Worm (Caenorhabditis elegans): Measurements from ENCODE around the gene F45D3.1.

The F45D3.1 gene

ce11 chrV:12555872-12556271 is 29.0 kb downstream of the F45D3.1 start:
- TF ChIP-seq let-526 (GFP tag; IDR thresholded peaks at IDR 0.05) (no peak), Y95B8A.8 (GFP tag; IDR thresholded peaks at IDR 0.05) (0 out of 2 replicates have a peak, but pooled peaks have one; percentile 45)

ce11 chrV:12556904-12557303 is 30.0 kb downstream of the F45D3.1 start:
- TF ChIP-seq ztf-22 (GFP tag; optimal IDR thresholded peaks at IDR 0.05) (no peak), Y95B8A.8 (GFP tag; IDR thresholded peaks at IDR 0.05) (0 out of 2 replicates have a peak, but pooled peaks have one; percentile 16), dpff-1 (tag; optimal IDR thresholded peaks at IDR 0.05) (no peak), rec-8 (tag; optimal IDR thresholded peaks at IDR 0.05) (no peak), atf-7 (tag; optimal IDR thresholded peaks at IDR 0.05) (no peak), Y53G8AR.9 (GFP tag; conservative IDR thresholded peaks at IDR 0.05) (no peak)

ce11 chrV:12560328-12560782 is 33.5 kb downstream of the F45D3.1 start, which contains the start of gene sel-1:
TSS of gene sel-1 (plus strand) at chrV:12560732.
- no peak for TF ChIP-seq lag-1 (GFP tag; IDR thresholded peaks at IDR 0.05)
- TF ChIP-seq chd-7 (tag; optimal IDR thresholded peaks at IDR 0.05) = no peak
- TF ChIP-seq nhr-27 (tag; optimal IDR thresholded peaks at IDR 0.05) = no peak
- peak; percentile 10 for TF ChIP-seq xnd-1 (tag; optimal IDR thresholded peaks at IDR 0.05)
- TF ChIP-seq egl-18 (GFP tag; IDR thresholded peaks at IDR 0.05) = no peak
- TF ChIP-seq B0019.2 (GFP tag; conservative IDR thresholded peaks at IDR 0.05) = no peak
- no peak for TF ChIP-seq ztf-3 (GFP tag; optimal IDR thresholded peaks at IDR 0.05)
- no peak for TF ChIP-seq T07F8.4 (tag; optimal IDR thresholded peaks at IDR 0.05)
- TF ChIP-seq K12H6.12 (tag; optimal IDR thresholded peaks at IDR 0.05) = no peak
- peak; percentile 96 for TF ChIP-seq attf-3 (GFP tag; conservative IDR thresholded peaks at IDR 0.05)
- no peak for TF ChIP-seq akir-1 (GFP tag; optimal IDR thresholded peaks at IDR 0.05)
- no peak for TF ChIP-seq F52B5.7 (tag; optimal IDR thresholded peaks at IDR 0.05)
- TF ChIP-seq snpc-3.4 (tag; optimal IDR thresholded peaks at IDR 0.05) = no peak
- TF ChIP-seq lsl-1 (GFP tag; optimal IDR thresholded peaks at IDR 0.05) = peak; percentile 63
- no peak for TF ChIP-seq ztf-6 (GFP tag; IDR thresholded peaks at IDR 0.05)
- TF ChIP-seq aptf-2 (GFP tag; conservative IDR thresholded peaks at IDR 0.05) = no peak
- TF ChIP-seq K11D2.4 (GFP tag; IDR thresholded peaks at IDR 0.05) = no peak
- no peak for TF ChIP-seq egrh-3 (GFP tag; IDR thresholded peaks at IDR 0.05)
- TF ChIP-seq zim-3 (tag; optimal IDR thresholded peaks at IDR 0.05) = no peak
- TF ChIP-seq F57C9.4 (tag; optimal IDR thresholded peaks at IDR 0.05) = no peak
- 0 out of 2 replicates have a peak, but pooled peaks have one; percentile 13 for TF ChIP-seq madf-6 (GFP tag; IDR thresholded peaks at IDR 0.05)

ce11 chrV:12563187-12563586 is 36.3 kb downstream of the F45D3.1 start, which contains the start of gene mrps-5:
TSS of gene mrps-5 (plus strand) at chrV:12563487.
- TF ChIP-seq F55B11.4 (tag; optimal IDR thresholded peaks at IDR 0.05; ENCODE audit: borderline replicate concordance, insufficient read depth) (no peak), madf-6 (GFP tag; IDR thresholded peaks at IDR 0.05) (no peak), mel-28 (tag; optimal IDR thresholded peaks at IDR 0.05; ENCODE audit: borderline replicate concordance) (no peak), lin-40 (tag; optimal IDR thresholded peaks at IDR 0.05) (no peak), D2030.7 (GFP tag; IDR thresholded peaks at IDR 0.05) (no peak), K11D2.4 (GFP tag; IDR thresholded peaks at IDR 0.05) (no peak), sdz-38 (tag; optimal IDR thresholded peaks at IDR 0.05) (no peak), F57A8.1 (GFP tag; optimal IDR thresholded peaks at IDR 0.05) (no peak), T07F8.4 (tag; optimal IDR thresholded peaks at IDR 0.05) (no peak), ztf-26 (tag; optimal IDR thresholded peaks at IDR 0.05) (no peak), atf-7 (tag; optimal IDR thresholded peaks at IDR 0.05) (no peak), unc-62 (GFP tag; optimal IDR thresholded peaks at IDR 0.05) (no peak), madf-10 (tag; optimal IDR thresholded peaks at IDR 0.05) (no peak), bed-1 (GFP tag; IDR thresholded peaks at IDR 0.05) (no peak), sea-2 (GFP tag; IDR thresholded peaks at IDR 0.05) (no peak), ceh-40 (GFP tag; IDR thresholded peaks at IDR 0.05) (no peak), rcor-1 (GFP tag; IDR thresholded peaks at IDR 0.05) (no peak)

Data from whole organism, young adult.